Fruit fly (Drosophila melanogaster): ENCODE results near the gene HP1b.

- TF ChIP-seq CG8119 (GFP tag; IDR thresholded peaks at IDR 0.05) (no peak), CG16779 (tag; optimal IDR thresholded peaks at IDR 0.05) (no peak), Hr39 (GFP tag; optimal IDR thresholded peaks at IDR 0.05) (no peak), acj6 (GFP tag; optimal IDR thresholded peaks at IDR 0.05) (no peak), net (GFP tag; optimal IDR thresholded peaks at IDR 0.05) (no peak), CG8632 (GFP tag; optimal IDR thresholded peaks at IDR 0.05) (no peak), CG6854 (GFP tag; optimal IDR thresholded peaks at IDR 0.05) (no peak), Lpt (GFP tag; optimal IDR thresholded peaks at IDR 0.05) (no peak), CG9139 (GFP tag; optimal IDR thresholded peaks at IDR 0.05) (no peak), Ets21C (GFP tag; optimal IDR thresholded peaks at IDR 0.05) (no peak)
Measured at dm6 chrX:9102125-9102524, 21.3 kb downstream of the HP1b start.
